Worm (Caenorhabditis elegans): Measurements from ENCODE around the gene col-41.
A peak's percentile ranks its signal among the peaks of the same experiment; 100 is the strongest.

col-41 gene

ce11 chrX:15188986-15189675 is 12.8 kb upstream of the col-41 start:
- peak; percentile 60 for TF ChIP-seq ceh-32 (tag; optimal IDR thresholded peaks at IDR 0.05; ENCODE audit: poor library complexity)
- no peak for TF ChIP-seq F49E8.2 (tag; optimal IDR thresholded peaks at IDR 0.05; ENCODE audit: borderline replicate concordance)
- peak; percentile 78 for TF ChIP-seq hlh-11 (tag; optimal IDR thresholded peaks at IDR 0.05)
- TF ChIP-seq nhr-48 (tag; optimal IDR thresholded peaks at IDR 0.05) = peak; percentile 32
- peak; percentile 17 for TF ChIP-seq nhr-11 (tag; optimal IDR thresholded peaks at IDR 0.05)
- peak; percentile 97 for TF ChIP-seq aha-1 (tag)
- TF ChIP-seq Y75B8A.6 (GFP tag; IDR thresholded peaks at IDR 0.05) = no peak
- no peak for TF ChIP-seq madf-5 (GFP tag; IDR thresholded peaks at IDR 0.05)
- TF ChIP-seq egl-43 (GFP tag; IDR thresholded peaks at IDR 0.05) = peak; percentile 76
- no peak for TF ChIP-seq Y5F2A.4 (GFP tag; optimal IDR thresholded peaks at IDR 0.05)
- peak; percentile 64 for TF ChIP-seq F37D6.2 (tag; optimal IDR thresholded peaks at IDR 0.05)
- peak in 1 of 2 experiments; percentile 28 for TF ChIP-seq hif-1 (tag; optimal IDR thresholded peaks at IDR 0.05)
- TF ChIP-seq set-16 (GFP tag; IDR thresholded peaks at IDR 0.05) = peak; percentile 76
- peak; percentile 5 for TF ChIP-seq spr-1 (tag; optimal IDR thresholded peaks at IDR 0.05)
- peak; percentile 74 for TF ChIP-seq rbr-2 (tag; optimal IDR thresholded peaks at IDR 0.05)
- TF ChIP-seq dmd-9 (GFP tag; IDR thresholded peaks at IDR 0.05) = no peak
- TF ChIP-seq lim-7 (GFP tag; IDR thresholded peaks at IDR 0.05) = peak; percentile 37; the same call in 1 of the 2 replicates
- TF ChIP-seq mxl-3 (GFP tag; optimal IDR thresholded peaks at IDR 0.05) = no peak
- peak in 1 of 2 experiments; percentile 98 for TF ChIP-seq unc-62 (GFP tag; optimal IDR thresholded peaks at IDR 0.05 in 1 of 2)
- no peak for TF ChIP-seq unc-62 (tag; optimal IDR thresholded peaks at IDR 0.05)
- peak; percentile 11 for TF ChIP-seq hlh-30 (tag; optimal IDR thresholded peaks at IDR 0.05; ENCODE audit: insufficient read depth)
- peak; percentile 4 for TF ChIP-seq ceh-28 (tag; optimal IDR thresholded peaks at IDR 0.05)
- peak; percentile 38 for TF ChIP-seq dmd-6 (GFP tag; IDR thresholded peaks at IDR 0.05)
- no peak for TF ChIP-seq nhr-25 (tag; optimal IDR thresholded peaks at IDR 0.05; ENCODE audit: borderline replicate concordance, insufficient read depth)
- TF ChIP-seq vab-7 (GFP tag; IDR thresholded peaks at IDR 0.05) = 0 out of 2 replicates have a peak, but pooled peaks have one; percentile 12
- peak; percentile 60 for TF ChIP-seq mep-1 (tag; optimal IDR thresholded peaks at IDR 0.05)
- peak; percentile 17 to 30 for TF ChIP-seq lsy-2 (tag; optimal IDR thresholded peaks at IDR 0.05)
- TF ChIP-seq ctbp-1 (GFP tag; IDR thresholded peaks at IDR 0.05) = peak; percentile 84
- TF ChIP-seq tra-1 (GFP tag; IDR thresholded peaks at IDR 0.05) = no peak
- peak in 1 of 2 experiments; percentile 21 for TF ChIP-seq mdl-1 (tag; optimal IDR thresholded peaks at IDR 0.05)
- peak in 1 of 2 experiments; percentile 53 for TF ChIP-seq daf-16 (GFP tag; optimal IDR thresholded peaks at IDR 0.05)
- TF ChIP-seq daf-16 (tag; optimal IDR thresholded peaks at IDR 0.05) = no peak
- TF ChIP-seq gei-8 (GFP tag; optimal IDR thresholded peaks at IDR 0.05) = peak; percentile 47
- no peak for TF ChIP-seq unc-39 (tag; optimal IDR thresholded peaks at IDR 0.05)
- peak; percentile 33 for TF ChIP-seq mes-2 (tag; optimal IDR thresholded peaks at IDR 0.05; ENCODE audit: poor library complexity, severe bottlenecking)
- peak; percentile 66; the same call in 1 of the 2 replicates for TF ChIP-seq ceh-20 (GFP tag; IDR thresholded peaks at IDR 0.05)
- TF ChIP-seq hmg-1.1 (GFP tag; IDR thresholded peaks at IDR 0.05) = peak; percentile 73

- TF ChIP-seq unc-39 (tag; optimal IDR thresholded peaks at IDR 0.05) = no peak
- no peak for TF ChIP-seq ceh-20 (GFP tag; IDR thresholded peaks at IDR 0.05)
- no peak for TF ChIP-seq snpc-4 (tag; optimal IDR thresholded peaks at IDR 0.05)
- TF ChIP-seq unc-130 (GFP tag; optimal IDR thresholded peaks at IDR 0.05) = no peak
Observed at ce11 chrX:15188510-15188909, 12.2 kb upstream of the col-41 start.
